Fruit fly (Drosophila melanogaster) whole organism, embryonic: ENCODE measurements around the gene Atpalpha.

Experiments used
- B-H2 ChIP-seq: fragments of 200-800 bp; sonication (Bioruptor generic); optimal IDR thresholded peaks from 2 replicates; lab custom pipeline; 2018; ENCODE audit warnings: missing biosample characterization, mild to moderate bottlenecking, missing genetic modification characterization
- CG13894 ChIP-seq: fragments of 200-800 bp; sonication (Bioruptor generic); optimal IDR thresholded peaks from 3 replicates; lab custom pipeline; 2018; ENCODE audit warnings: missing biosample characterization, mild to moderate bottlenecking, missing genetic modification characterization, moderate library complexity
- CG17829 ChIP-seq: fragments of 200-800 bp; optimal IDR thresholded peaks from 2 replicates; lab custom pipeline; 2019; ENCODE audit warnings: missing biosample characterization, mild to moderate bottlenecking, missing genetic modification characterization, moderate library complexity
- CG31388 ChIP-seq: fragments of 200-800 bp; sonication (Bioruptor generic); optimal IDR thresholded peaks from 2 replicates; lab custom pipeline; 2016; ENCODE audit warnings: missing biosample characterization, missing genetic modification characterization
- CG31441 ChIP-seq: fragments of 200-800 bp; sonication (Bioruptor generic); IDR thresholded peaks from 2 replicates; pipeline ENCODE4 v1.3.6; 2022; ENCODE audit warnings: missing biosample characterization, missing genetic modification characterization
- CG32767 ChIP-seq: fragments of 200-800 bp; sonication (Bioruptor generic); IDR thresholded peaks from 2 replicates; pipeline ENCODE4 v1.3.6; 2022; ENCODE audit warnings: missing biosample characterization, missing genetic modification characterization
- CG6791 ChIP-seq: fragments of 200-800 bp; sonication (Bioruptor generic); IDR thresholded peaks from 3 replicates; pipeline ENCODE4 v1.3.6; 2022; ENCODE audit warnings: missing biosample characterization, missing genetic modification characterization; ENCODE audit not compliant: partially characterized antibody
- CG6854 ChIP-seq: fragments of 200-800 bp; sonication (Bioruptor generic); optimal IDR thresholded peaks from 3 replicates; lab custom pipeline; 2017; ENCODE audit warnings: missing biosample characterization, mild to moderate bottlenecking, missing genetic modification characterization
- CG7271 ChIP-seq: fragments of 200-800 bp; sonication (Bioruptor generic); optimal IDR thresholded peaks from 2 replicates; lab custom pipeline; 2018; ENCODE audit warnings: missing biosample characterization, mild to moderate bottlenecking, missing genetic modification characterization, moderate library complexity
- CG8290 ChIP-seq, 3 experiments: fragments of 200-800 bp; sonication (Bioruptor generic); optimal IDR thresholded peaks; 2 replicates each; lab custom pipeline; 2016 to 2019; ENCODE audit warnings: missing biosample characterization in 3 of 3, missing genetic modification characterization in 3 of 3, mild to moderate bottlenecking in 2 of 3, moderate library complexity in 1 of 3
- CG8478 ChIP-seq: fragments of >200 bp; optimal IDR thresholded peaks from 2 replicates; lab custom pipeline; 2018
- CTCF ChIP-seq: fragments of 200-800 bp; sonication (Bioruptor generic); optimal IDR thresholded peaks from 2 replicates; lab custom pipeline; 2017; ENCODE audit warnings: missing biosample characterization, mild to moderate bottlenecking, missing genetic modification characterization, moderate library complexity
- CrebB ChIP-seq: fragments of 200-800 bp; sonication (Bioruptor generic); optimal IDR thresholded peaks from 3 replicates; lab custom pipeline; 2018; ENCODE audit warnings: missing biosample characterization, mild to moderate bottlenecking, missing genetic modification characterization
- Dad ChIP-seq: fragments of 200-800 bp; sonication (Bioruptor generic); optimal IDR thresholded peaks from 3 replicates; lab custom pipeline; 2016; ENCODE audit warnings: missing biosample characterization, missing genetic modification characterization
- HLH54F ChIP-seq: fragments of 200-800 bp; sonication (Bioruptor generic); optimal IDR thresholded peaks from 3 replicates; lab custom pipeline; 2016; ENCODE audit warnings: missing biosample characterization, missing genetic modification characterization
- Hr3 ChIP-seq: fragments of 200-800 bp; sonication (Bioruptor generic); optimal IDR thresholded peaks from 3 replicates; lab custom pipeline; 2016; ENCODE audit warnings: missing biosample characterization, missing genetic modification characterization
- Lim3 ChIP-seq: fragments of 200-800 bp; sonication (Bioruptor generic); IDR thresholded peaks from 2 replicates; pipeline ENCODE4 v1.3.6; 2022; ENCODE audit warnings: missing biosample characterization, missing genetic modification characterization
- Med ChIP-seq: fragments of 200-800 bp; sonication (Bioruptor generic); peaks from one replicate; lab custom pipeline; 2016; ENCODE audit warnings: missing biosample characterization, missing genetic modification characterization, mild to moderate bottlenecking, inconsistent platforms, moderate library complexity
- NFAT ChIP-seq: fragments of 200-800 bp; sonication (Bioruptor generic); IDR thresholded peaks from 2 replicates; pipeline ENCODE4 v1.3.6; 2022; ENCODE audit warnings: missing biosample characterization, missing genetic modification characterization
- Nf-YA ChIP-seq: fragments of 200-800 bp; sonication (Bioruptor generic); IDR thresholded peaks from 2 replicates; pipeline ENCODE4 v1.3.6; 2022; ENCODE audit warnings: missing biosample characterization, missing genetic modification characterization
- Scr ChIP-seq: fragments of 200-800 bp; sonication (Bioruptor generic); IDR thresholded peaks from 2 replicates; pipeline ENCODE4 v1.3.6; 2022; ENCODE audit warnings: missing biosample characterization, missing genetic modification characterization; ENCODE audit not compliant: partially characterized antibody
- ab ChIP-seq: fragments of 200-800 bp; sonication (Bioruptor generic); optimal IDR thresholded peaks from 2 replicates; lab custom pipeline; 2016; ENCODE audit warnings: missing biosample characterization, missing genetic modification characterization
- abd-A ChIP-seq: fragments of 200-800 bp; sonication (Bioruptor generic); optimal IDR thresholded peaks from 3 replicates; lab custom pipeline; 2019; ENCODE audit warnings: missing biosample characterization, mild to moderate bottlenecking, missing genetic modification characterization, moderate library complexity
- bab2 ChIP-seq: fragments of 200-800 bp; sonication (Bioruptor generic); optimal IDR thresholded peaks from 2 replicates; lab custom pipeline; 2016; ENCODE audit warnings: missing biosample characterization, missing genetic modification characterization
- croc ChIP-seq: fragments of 200-800 bp; sonication (Bioruptor generic); conservative IDR thresholded peaks from 3 replicates; pipeline ENCODE4 v1.3.6; 2022; ENCODE audit warnings: missing biosample characterization, missing genetic modification characterization
- disco-r ChIP-seq: fragments of 200-800 bp; sonication (Bioruptor generic); optimal IDR thresholded peaks from 2 replicates; lab custom pipeline; 2016; ENCODE audit warnings: missing biosample characterization, missing genetic modification characterization
- ems ChIP-seq: fragments of 200-800 bp; sonication (Bioruptor generic); optimal IDR thresholded peaks from 3 replicates; lab custom pipeline; 2016; ENCODE audit warnings: missing biosample characterization, missing genetic modification characterization
- ewg ChIP-seq: fragments of 200-800 bp; sonication (Bioruptor generic); optimal IDR thresholded peaks from 3 replicates; lab custom pipeline; 2017; ENCODE audit warnings: mild to moderate bottlenecking, missing biosample characterization, missing genetic modification reagents, missing genetic modification characterization
- ftz-f1 ChIP-seq: fragments of 200-800 bp; sonication (Bioruptor generic); optimal IDR thresholded peaks from 2 replicates; lab custom pipeline; 2016; ENCODE audit warnings: missing biosample characterization, missing genetic modification characterization
- grn ChIP-seq: fragments of 200-800 bp; sonication (Bioruptor generic); optimal IDR thresholded peaks from 3 replicates; lab custom pipeline; 2017; ENCODE audit warnings: missing biosample characterization, missing genetic modification characterization
- hkb ChIP-seq, 2 experiments: fragments of 200-800 bp in 1 of 2; fragments of >200 bp in 1 of 2; sonication (Bioruptor generic) in 1 of 2; IDR thresholded peaks in 1 of 2; optimal IDR thresholded peaks in 1 of 2; 2 replicates each; pipeline versions ENCODE4 v1.3.6 to Lab custom; 2017 to 2022; ENCODE audit warnings: missing biosample characterization in 1 of 2, missing genetic modification characterization in 1 of 2
- lmd ChIP-seq: fragments of 200-800 bp; sonication (Bioruptor generic); IDR thresholded peaks from 2 replicates; pipeline ENCODE4 v1.3.6; 2022; ENCODE audit warnings: missing biosample characterization, missing genetic modification characterization
- mirr ChIP-seq: fragments of 200-800 bp; sonication (Bioruptor generic); optimal IDR thresholded peaks from 3 replicates; lab custom pipeline; 2018; ENCODE audit warnings: missing biosample characterization, mild to moderate bottlenecking, missing genetic modification characterization
- nerfin-1 ChIP-seq: fragments of 200-800 bp; sonication (Bioruptor generic); optimal IDR thresholded peaks from 3 replicates; lab custom pipeline; 2019; ENCODE audit warnings: missing biosample characterization, mild to moderate bottlenecking, missing genetic modification characterization, moderate library complexity
- org-1 ChIP-seq: fragments of 200-800 bp; sonication (Bioruptor generic); optimal IDR thresholded peaks from 2 replicates; lab custom pipeline; 2017; ENCODE audit warnings: missing biosample characterization, missing genetic modification characterization
- otp ChIP-seq: fragments of 200-800 bp; sonication (Bioruptor generic); IDR thresholded peaks from 3 replicates; pipeline ENCODE4, ENCODE4 v1.3.6; 2022; ENCODE audit warnings: missing biosample characterization, missing genetic modification characterization
- peb ChIP-seq: fragments of 200-800 bp; sonication (Bioruptor generic); IDR thresholded peaks from 2 replicates; pipeline ENCODE4 v1.3.6; 2022; ENCODE audit warnings: missing biosample characterization, missing genetic modification characterization
- sens ChIP-seq: fragments of 200-800 bp; sonication (Bioruptor generic); peaks from one replicate; lab custom pipeline; 2016; ENCODE audit warnings: missing biosample characterization, missing genetic modification characterization
- shn ChIP-seq: fragments of 200-800 bp; sonication (Bioruptor generic); optimal IDR thresholded peaks from 3 replicates; lab custom pipeline; 2016; ENCODE audit warnings: missing biosample characterization, missing genetic modification characterization

The Atpalpha gene

dm6 chr3R:20977846-20978295 lies 29.4 kb downstream of the Atpalpha start, which contains the start of gene Calx (continued):
- TF ChIP-seq grn (GFP tag; lab: Kevin White, UChicago) (peak; percentile 74), HLH54F (GFP tag; lab: Kevin White, UChicago) (no peak), lmd (GFP tag; lab: Robert Waterston, UW) (no peak), ewg (GFP tag; lab: Kevin White, UChicago) (peak; percentile 13), peb (GFP tag; lab: Robert Waterston, UW) (no peak), B-H2 (GFP tag; lab: Kevin White, UChicago) (no peak), CG6854 (no peak), bab2 (GFP tag; lab: Kevin White, UChicago) (no peak), Hr3 (GFP tag; lab: Kevin White, UChicago) (no peak), nerfin-1 (tag; lab: Kevin White, UChicago) (peak; percentile 24), CG32767 (GFP tag; lab: Robert Waterston, UW) (no peak), Lim3 (GFP tag; lab: Robert Waterston, UW) (no peak), ftz-f1 (GFP tag; lab: Kevin White, UChicago) (no peak), hkb (optimal IDR thresholded peaks at IDR 0.05; lab: Kevin White, UChicago) (no peak), hkb (GFP tag; IDR thresholded peaks at IDR 0.05; lab: Robert Waterston, UW) (no peak), org-1 (GFP tag; lab: Kevin White, UChicago) (no peak), Dad (no peak), CG8290 (GFP tag; optimal IDR thresholded peaks at IDR 0.05; lab: Kevin White, UChicago) (no peak), CG8290 (tag; optimal IDR thresholded peaks at IDR 0.05; lab: Kevin White, UChicago) (peak in 1 of 2 experiments; percentile 39), CG31388 (no peak), croc (GFP tag; lab: Robert Waterston, UW) (no peak), CrebB (tag; lab: Kevin White, UChicago) (no peak), CG17829 (tag; lab: Kevin White, UChicago) (no peak), shn (GFP tag; lab: Kevin White, UChicago) (no peak), ab (no peak), Med (peak; percentile 70)
- TF ChIP-seq, all 482 proteins: peak for 31

- TF ChIP-seq NFAT (GFP tag; lab: Robert Waterston, UW) (0 out of 2 replicates have a peak, but pooled peaks have one; percentile 3), Scr (GFP tag; lab: Robert Waterston, UW) (no peak), CG8478 (lab: Kevin White, UChicago) (peak; percentile 76), CG6791 (GFP tag; lab: Robert Waterston, UW) (0 out of 3 replicates have a peak, but pooled peaks have one; percentile 7), CG7271 (no peak), disco-r (GFP tag; lab: Kevin White, UChicago) (no peak), otp (0 out of 3 replicates have a peak, but pooled peaks have one; percentile 16), CTCF (GFP tag; lab: Kevin White, UChicago) (peak; percentile 90), Nf-YA (GFP tag; lab: Robert Waterston, UW) (0 out of 2 replicates have a peak, but pooled peaks have one; percentile 17), ems (no peak), Med (peak; percentile 57), sens (GFP tag; lab: Kevin White, UChicago) (peak; percentile 1)
Measured at dm6 chr3R:20984087-20984486, 35.6 kb downstream of the Atpalpha start.

dm6 chr3R:20984902-20985301 lies 36.4 kb downstream of the Atpalpha start:
- TF ChIP-seq mirr, result peak; percentile 1
- peak; percentile 82 for TF ChIP-seq abd-A (tag; lab: Kevin White, UChicago)
- peak; percentile 97 for TF ChIP-seq CG13894
- no peak for TF ChIP-seq CG31441
